Worm (Caenorhabditis elegans) whole organism, L2 larva: ENCODE measurements around the gene col-71.

Source experiments
- C34F6.9 ChIP-seq: fragments of 150-350 bp; optimal IDR thresholded peaks from 2 replicates; lab custom pipeline; 2014; ENCODE audit warnings: missing biosample characterization, missing genetic modification characterization
- R02D3.7 ChIP-seq: fragments of 150-350 bp; optimal IDR thresholded peaks from 2 replicates; lab custom pipeline; 2014; ENCODE audit warnings: missing biosample characterization, missing genetic modification characterization
- Y55F3AM.14 ChIP-seq: fragments of 200-800 bp; sonication (Bioruptor generic); optimal IDR thresholded peaks from 2 replicates; lab custom pipeline; 2018; ENCODE audit warnings: mild to moderate bottlenecking, missing genetic modification characterization, missing compliant biosample characterization
- alr-1 ChIP-seq: fragments of 150-350 bp; optimal IDR thresholded peaks from 2 replicates; lab custom pipeline; 2014; ENCODE audit warnings: missing biosample characterization, missing genetic modification characterization
- aly-2 ChIP-seq: fragments of 150-350 bp; optimal IDR thresholded peaks from 2 replicates; lab custom pipeline; 2014; ENCODE audit warnings: missing biosample characterization, missing genetic modification characterization
- ama-1 ChIP-seq: fragments of 150-350 bp; optimal IDR thresholded peaks from 2 replicates; lab custom pipeline; 2018; ENCODE audit warnings: inconsistent platforms
- ceh-82 ChIP-seq: fragments of 150-350 bp; optimal IDR thresholded peaks from 2 replicates; lab custom pipeline; 2014; ENCODE audit warnings: missing biosample characterization, missing genetic modification characterization
- crh-2 ChIP-seq: sonication (generic microtip); optimal IDR thresholded peaks from 2 replicates; lab custom pipeline; 2017; ENCODE audit warnings: missing biosample characterization, missing genetic modification characterization
- dmd-4 ChIP-seq: sonication (generic microtip); optimal IDR thresholded peaks from 2 replicates; lab custom pipeline; 2017; ENCODE audit warnings: missing biosample characterization, missing genetic modification characterization
- egl-27 ChIP-seq: sonication (generic microtip); optimal IDR thresholded peaks from 3 replicates; lab custom pipeline; 2017; ENCODE audit warnings: missing biosample characterization, missing genetic modification reagents, missing genetic modification characterization
- elt-1 ChIP-seq: fragments of 150-350 bp; optimal IDR thresholded peaks from 2 replicates; lab custom pipeline; 2014; ENCODE audit warnings: missing biosample characterization, missing genetic modification characterization
- elt-3 ChIP-seq: sonication (generic microtip); optimal IDR thresholded peaks from 2 replicates; lab custom pipeline; 2017; ENCODE audit warnings: missing biosample characterization, missing genetic modification characterization
- fos-1 ChIP-seq: fragments of 150-350 bp; optimal IDR thresholded peaks from 2 replicates; lab custom pipeline; 2014; ENCODE audit warnings: missing biosample characterization, missing genetic modification characterization
- lin-11 ChIP-seq: fragments of 150-350 bp; sonication (generic microtip); optimal IDR thresholded peaks from 2 replicates; lab custom pipeline; 2014; ENCODE audit warnings: missing biosample characterization, missing genetic modification characterization, inconsistent platforms, mixed read lengths
- lin-13 ChIP-seq: fragments of 150-350 bp; optimal IDR thresholded peaks from 2 replicates; lab custom pipeline; 2014; ENCODE audit warnings: missing biosample characterization, missing genetic modification reagents, missing genetic modification characterization
- lsy-2 ChIP-seq, 2 experiments: fragments of 150-350 bp in 1 of 2; sonication (generic microtip) in 1 of 2; optimal IDR thresholded peaks; 2 replicates each; lab custom pipeline; 2014 to 2017; ENCODE audit warnings: missing biosample characterization in 2 of 2, missing genetic modification characterization in 2 of 2
- mab-5 ChIP-seq: fragments of 150-350 bp; optimal IDR thresholded peaks from 2 replicates; lab custom pipeline; 2014; ENCODE audit warnings: missing biosample characterization, missing genetic modification characterization
- mbf-1 ChIP-seq: sonication (generic microtip); optimal IDR thresholded peaks from 2 replicates; lab custom pipeline; 2017; ENCODE audit warnings: missing biosample characterization, missing genetic modification characterization
- nhr-10 ChIP-seq: sonication (generic microtip); optimal IDR thresholded peaks from 2 replicates; lab custom pipeline; 2017; ENCODE audit warnings: missing biosample characterization, missing genetic modification characterization
- nhr-11 ChIP-seq: fragments of 150-350 bp; optimal IDR thresholded peaks from 2 replicates; lab custom pipeline; 2014; ENCODE audit warnings: missing biosample characterization, missing genetic modification characterization
- nhr-12 ChIP-seq: fragments of 150-350 bp; optimal IDR thresholded peaks from 2 replicates; lab custom pipeline; 2014; ENCODE audit warnings: missing biosample characterization, missing genetic modification characterization
- nhr-129 ChIP-seq: fragments of 150-350 bp; optimal IDR thresholded peaks from 2 replicates; lab custom pipeline; 2014; ENCODE audit warnings: missing biosample characterization, missing genetic modification characterization
- nhr-21 ChIP-seq: fragments of 150-350 bp; optimal IDR thresholded peaks from 2 replicates; lab custom pipeline; 2014; ENCODE audit warnings: missing biosample characterization, missing genetic modification characterization
- nhr-237 ChIP-seq: fragments of 150-350 bp; optimal IDR thresholded peaks from 2 replicates; lab custom pipeline; 2014; ENCODE audit warnings: missing biosample characterization, missing genetic modification characterization
- nhr-25 ChIP-seq: fragments of 150-350 bp; sonication (generic microtip); optimal IDR thresholded peaks from 3 replicates; lab custom pipeline; 2014; ENCODE audit warnings: missing biosample characterization, missing genetic modification characterization
- nhr-6 ChIP-seq: fragments of 150-350 bp; optimal IDR thresholded peaks from 2 replicates; lab custom pipeline; 2014; ENCODE audit warnings: missing biosample characterization, missing genetic modification characterization
- peb-1 ChIP-seq: fragments of 150-350 bp; optimal IDR thresholded peaks from 2 replicates; lab custom pipeline; 2014; ENCODE audit warnings: missing biosample characterization, missing genetic modification characterization
- sem-4 ChIP-seq: fragments of 150-350 bp; optimal IDR thresholded peaks from 2 replicates; lab custom pipeline; 2014; ENCODE audit warnings: missing biosample characterization, missing genetic modification reagents, missing genetic modification characterization
- sma-3 ChIP-seq: sonication (generic microtip); optimal IDR thresholded peaks from 2 replicates; lab custom pipeline; 2016; ENCODE audit warnings: missing genetic modification reagents, missing genetic modification characterization, missing compliant biosample characterization
- sma-9 ChIP-seq, 2 experiments: fragments of 150-350 bp in 1 of 2; sonication (generic microtip) in 1 of 2; optimal IDR thresholded peaks; 2 replicates each; lab custom pipeline; 2014 to 2016; ENCODE audit warnings: missing genetic modification characterization in 2 of 2, mild to moderate bottlenecking in 1 of 2, missing biosample characterization in 1 of 2, missing compliant biosample characterization in 1 of 2, missing genetic modification reagents in 1 of 2, moderate library complexity in 1 of 2
- snpc-4 ChIP-seq: fragments of 150-350 bp; optimal IDR thresholded peaks from 2 replicates; lab custom pipeline; 2014; ENCODE audit warnings: missing biosample characterization, missing genetic modification characterization
- unc-39 ChIP-seq: fragments of 150-350 bp; optimal IDR thresholded peaks from 2 replicates; lab custom pipeline; 2014; ENCODE audit warnings: missing biosample characterization, missing genetic modification characterization
- unc-62 ChIP-seq: fragments of 150-350 bp; optimal IDR thresholded peaks from 2 replicates; lab custom pipeline; 2014; ENCODE audit warnings: missing biosample characterization, missing genetic modification reagents, missing genetic modification characterization
- zag-1 ChIP-seq: fragments of 150-350 bp; optimal IDR thresholded peaks from 2 replicates; lab custom pipeline; 2014; ENCODE audit warnings: missing biosample characterization, missing genetic modification characterization
- ztf-1 ChIP-seq: fragments of 200-800 bp; sonication (Bioruptor generic); conservative IDR thresholded peaks from 2 replicates; pipeline ENCODE4 v1.3.6; 2022; ENCODE audit warnings: missing genetic modification characterization, missing compliant biosample characterization
- ztf-11 ChIP-seq: sonication (generic microtip); optimal IDR thresholded peaks from 2 replicates; lab custom pipeline; 2017; ENCODE audit warnings: missing biosample characterization, missing genetic modification characterization
- ztf-4 ChIP-seq: fragments of 150-350 bp; optimal IDR thresholded peaks from 2 replicates; lab custom pipeline; 2014; ENCODE audit warnings: missing biosample characterization, missing genetic modification characterization

The col-71 gene

ce11 chrII:3516175-3516574 lies 13.8 kb upstream of the col-71 start:
- TF ChIP-seq R02D3.7 (tag; lab: Kevin White, UChicago) (no peak), sem-4 (tag; lab: Kevin White, UChicago) (no peak), snpc-4 (no peak), aly-2 (tag; lab: Kevin White, UChicago) (no peak), nhr-21 (tag; lab: Kevin White, UChicago) (no peak), ztf-11 (tag; lab: Kevin White, UChicago) (no peak), peb-1 (no peak)

ce11 chrII:3515384-3516053 lies 13.1 kb upstream of the col-71 start, which contains the start of the genes Y49F6B.14 and clec-125:
TSS of gene Y49F6B.14 (minus strand) at chrII:3515484.
TSS of gene clec-125 (plus strand) at chrII:3516003.
- TF ChIP-seq nhr-21 (tag; lab: Kevin White, UChicago) (no peak), crh-2 (no peak), egl-27 (no peak), fos-1 (no peak), zag-1 (tag; lab: Kevin White, UChicago) (no peak), mbf-1 (no peak), lin-13 (GFP tag; lab: Kevin White, UChicago) (no peak), elt-1 (tag; lab: Kevin White, UChicago) (no peak)

ce11 chrII:3514631-3515030 lies 12.3 kb upstream of the col-71 start, which contains the start of gene srz-5:
TSS of gene srz-5 (minus strand) at chrII:3514731.
- no peak for TF ChIP-seq ztf-4
- TF ChIP-seq sma-3 (GFP tag; lab: Kevin White, UChicago), result no peak
- TF ChIP-seq sem-4 (tag; lab: Kevin White, UChicago), result no peak

- TF ChIP-seq ztf-4 (no peak), C34F6.9 (no peak), sem-4 (tag; lab: Kevin White, UChicago) (no peak), nhr-237 (tag; lab: Kevin White, UChicago) (no peak), nhr-10 (no peak), alr-1 (tag; lab: Kevin White, UChicago) (no peak), aly-2 (tag; lab: Kevin White, UChicago) (no peak), sma-9 (GFP tag; optimal IDR thresholded peaks at IDR 0.05; lab: Kevin White, UChicago) (no peak), sma-9 (tag; optimal IDR thresholded peaks at IDR 0.05; lab: Kevin White, UChicago) (no peak), ztf-1 (GFP tag; lab: Robert Waterston, UW) (no peak), elt-3 (tag; lab: Kevin White, UChicago) (no peak), ama-1 (lab: Kevin White, UChicago) (no peak), zag-1 (tag; lab: Kevin White, UChicago) (no peak), nhr-25 (tag; lab: Kevin White, UChicago) (no peak), mab-5 (tag; lab: Kevin White, UChicago) (no peak), elt-1 (tag; lab: Kevin White, UChicago) (no peak)
- TF ChIP-seq, all 48 proteins: peak for 0
These were observed 9.9 kb upstream of the col-71 start, which contains the start of gene Y49F6B.19 for ce11 chrII:3512240-3512639. TSS of gene Y49F6B.19 (minus strand) at chrII:3512340.

- TF ChIP-seq ceh-82 (tag; lab: Kevin White, UChicago) (no peak), nhr-12 (tag; lab: Kevin White, UChicago) (no peak), ama-1 (lab: Kevin White, UChicago) (no peak), nhr-6 (tag; lab: Kevin White, UChicago) (no peak), nhr-21 (tag; lab: Kevin White, UChicago) (no peak)
These were observed 2.3 kb upstream of the col-71 start, which contains the start of gene cyh-1 for ce11 chrII:3504717-3505116. TSS of gene cyh-1 (plus strand) at chrII:3505017.

ce11 chrII:3502011-3502410 lies 359 bp downstream of the col-71 start:
- TF ChIP-seq fos-1 (no peak), unc-39 (tag; lab: Kevin White, UChicago) (no peak), lin-11 (tag; lab: Kevin White, UChicago) (no peak), snpc-4 (no peak), nhr-11 (no peak), dmd-4 (no peak), peb-1 (no peak), Y55F3AM.14 (GFP tag; lab: Kevin White, UChicago) (no peak), nhr-237 (tag; lab: Kevin White, UChicago) (no peak), nhr-10 (no peak), unc-62 (GFP tag; lab: Kevin White, UChicago) (no peak), nhr-129 (tag; lab: Kevin White, UChicago) (no peak), R02D3.7 (tag; lab: Kevin White, UChicago) (no peak), sma-9 (GFP tag; optimal IDR thresholded peaks at IDR 0.05; lab: Kevin White, UChicago) (no peak), sma-9 (tag; optimal IDR thresholded peaks at IDR 0.05; lab: Kevin White, UChicago) (no peak), elt-3 (tag; lab: Kevin White, UChicago) (no peak), lsy-2 (tag; optimal IDR thresholded peaks at IDR 0.05; lab: Kevin White, UChicago) (no peak), mab-5 (tag; lab: Kevin White, UChicago) (no peak)
- TF ChIP-seq, all 48 proteins: peak for 0
